Worm (Caenorhabditis elegans): ENCODE measurements around the gene C14C6.8.

DNA sequence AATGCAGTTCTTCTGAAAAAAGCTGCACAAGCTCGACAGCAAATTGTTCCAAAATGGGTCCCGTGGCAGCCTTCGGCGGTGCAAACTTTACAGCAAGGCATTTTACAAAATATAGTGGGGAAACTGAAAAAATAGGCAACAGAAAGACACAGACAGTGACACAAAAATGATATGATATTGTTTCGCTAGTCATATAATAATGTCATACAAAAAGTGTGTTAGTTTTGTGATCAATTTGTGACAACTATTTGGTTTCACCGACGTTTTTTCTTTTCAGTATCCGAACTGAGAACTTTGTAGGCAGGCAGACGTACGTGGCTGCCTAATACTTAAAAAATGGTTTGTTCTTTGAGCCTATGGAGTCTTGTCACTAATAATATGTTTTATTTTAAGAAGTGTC is 33.5 kb downstream of the C14C6.8 start, which contains the start of gene nhr-210:
- TF ChIP-seq mep-1 (tag; optimal IDR thresholded peaks at IDR 0.05) (no peak), arid-1 (GFP tag; conservative IDR thresholded peaks at IDR 0.05) (no peak), spr-3 (GFP tag; optimal IDR thresholded peaks at IDR 0.05) (no peak), spr-1 (tag; optimal IDR thresholded peaks at IDR 0.05) (no peak)

All from whole organism, L4 larva.